Worm (Caenorhabditis elegans): ENCODE data around the gene bgal-2.
A peak's percentile ranks its signal among the peaks of the same experiment; 100 is the strongest.

Gene bgal-2

ce11 chrX:6750145-6750544 is 34.1 kb upstream of the bgal-2 start:
- TF ChIP-seq ztf-23 (GFP tag; IDR thresholded peaks at IDR 0.05) (no peak), ref-1 (GFP tag; conservative IDR thresholded peaks at IDR 0.05) (no peak), med-1 (GFP tag; optimal IDR thresholded peaks at IDR 0.05; ENCODE audit: insufficient read depth) (no peak), T22C8.4 (GFP tag; IDR thresholded peaks at IDR 0.05) (no peak), klf-2 (GFP tag; conservative IDR thresholded peaks at IDR 0.05) (no peak), cog-1 (tag; optimal IDR thresholded peaks at IDR 0.05) (no peak), ztf-29 (GFP tag; IDR thresholded peaks at IDR 0.05) (no peak), flt-1 (GFP tag; IDR thresholded peaks at IDR 0.05) (no peak), tab-1 (GFP tag; IDR thresholded peaks at IDR 0.05) (no peak)

ce11 chrX:6761211-6761610 is 23.0 kb upstream of the bgal-2 start:
- no peak for TF ChIP-seq ztf-23 (GFP tag; IDR thresholded peaks at IDR 0.05)

ce11 chrX:6761688-6762185 is 22.5 kb upstream of the bgal-2 start, which contains the start of gene abts-4:
abts-4 (minus strand) TSS chrX:6761738.
- no peak for TF ChIP-seq cog-1 (tag; optimal IDR thresholded peaks at IDR 0.05)
- TF ChIP-seq ztf-29 (GFP tag; IDR thresholded peaks at IDR 0.05) = no peak
- no peak for TF ChIP-seq tab-1 (GFP tag; IDR thresholded peaks at IDR 0.05)
- TF ChIP-seq klf-2 (GFP tag; conservative IDR thresholded peaks at IDR 0.05) = no peak
- no peak for TF ChIP-seq ztf-23 (GFP tag; IDR thresholded peaks at IDR 0.05)
- no peak for TF ChIP-seq T22C8.4 (GFP tag; IDR thresholded peaks at IDR 0.05)
- TF ChIP-seq med-1 (GFP tag; optimal IDR thresholded peaks at IDR 0.05; ENCODE audit: insufficient read depth) = no peak
- TF ChIP-seq ref-1 (GFP tag; conservative IDR thresholded peaks at IDR 0.05) = no peak
- TF ChIP-seq flt-1 (GFP tag; IDR thresholded peaks at IDR 0.05) = no peak

ce11 chrX:6778014-6778413 is 6.2 kb upstream of the bgal-2 start, which contains the start of gene irk-1:
irk-1 (minus strand) TSS chrX:6778114.
- no peak for TF ChIP-seq tab-1 (GFP tag; IDR thresholded peaks at IDR 0.05)
- TF ChIP-seq ztf-23 (GFP tag; IDR thresholded peaks at IDR 0.05) = 0 out of 2 replicates have a peak, but pooled peaks have one; percentile 16
- TF ChIP-seq klf-2 (GFP tag; conservative IDR thresholded peaks at IDR 0.05) = no peak
- no peak for TF ChIP-seq med-1 (GFP tag; optimal IDR thresholded peaks at IDR 0.05; ENCODE audit: insufficient read depth)
- no peak for TF ChIP-seq flt-1 (GFP tag; IDR thresholded peaks at IDR 0.05)
- TF ChIP-seq T22C8.4 (GFP tag; IDR thresholded peaks at IDR 0.05) = no peak

ce11 chrX:6782857-6783256 is 1.4 kb upstream of the bgal-2 start, which contains the start of gene idpp-6:
idpp-6 (plus strand) TSS chrX:6783157.
- TF ChIP-seq T22C8.4 (GFP tag; IDR thresholded peaks at IDR 0.05) (no peak), ztf-23 (GFP tag; IDR thresholded peaks at IDR 0.05) (no peak), klf-2 (GFP tag; conservative IDR thresholded peaks at IDR 0.05) (no peak), med-1 (GFP tag; optimal IDR thresholded peaks at IDR 0.05; ENCODE audit: insufficient read depth) (no peak), flt-1 (GFP tag; IDR thresholded peaks at IDR 0.05) (no peak), tab-1 (GFP tag; IDR thresholded peaks at IDR 0.05) (no peak), ref-1 (GFP tag; conservative IDR thresholded peaks at IDR 0.05) (no peak), ztf-29 (GFP tag; IDR thresholded peaks at IDR 0.05) (no peak), cog-1 (tag; optimal IDR thresholded peaks at IDR 0.05) (no peak)

ce11 chrX:6788965-6789573 is 4.9 kb downstream of the bgal-2 start, which contains the start of gene sgca-1:
sgca-1 (minus strand) TSS chrX:6789548.
- TF ChIP-seq ztf-23 (GFP tag; IDR thresholded peaks at IDR 0.05) (no peak), ref-1 (GFP tag; conservative IDR thresholded peaks at IDR 0.05) (no peak), tab-1 (GFP tag; IDR thresholded peaks at IDR 0.05) (no peak), flt-1 (GFP tag; IDR thresholded peaks at IDR 0.05) (no peak), cog-1 (tag; optimal IDR thresholded peaks at IDR 0.05) (no peak), med-1 (GFP tag; optimal IDR thresholded peaks at IDR 0.05; ENCODE audit: insufficient read depth) (no peak), klf-2 (GFP tag; conservative IDR thresholded peaks at IDR 0.05) (no peak), ztf-29 (GFP tag; IDR thresholded peaks at IDR 0.05) (no peak), T22C8.4 (GFP tag; IDR thresholded peaks at IDR 0.05) (no peak)

- TF ChIP-seq klf-2 (GFP tag; conservative IDR thresholded peaks at IDR 0.05) = no peak
- TF ChIP-seq ztf-29 (GFP tag; IDR thresholded peaks at IDR 0.05) = no peak
- TF ChIP-seq T22C8.4 (GFP tag; IDR thresholded peaks at IDR 0.05) = no peak
- no peak for TF ChIP-seq ztf-23 (GFP tag; IDR thresholded peaks at IDR 0.05)
- no peak for TF ChIP-seq med-1 (GFP tag; optimal IDR thresholded peaks at IDR 0.05; ENCODE audit: insufficient read depth)
- no peak for TF ChIP-seq flt-1 (GFP tag; IDR thresholded peaks at IDR 0.05)
- TF ChIP-seq ref-1 (GFP tag; conservative IDR thresholded peaks at IDR 0.05) = no peak
- no peak for TF ChIP-seq cog-1 (tag; optimal IDR thresholded peaks at IDR 0.05)
- no peak for TF ChIP-seq tab-1 (GFP tag; IDR thresholded peaks at IDR 0.05)
Measured at ce11 chrX:6790457-6790856, 6.2 kb downstream of the bgal-2 start.

ce11 chrX:6790986-6791385 is 6.8 kb downstream of the bgal-2 start, which contains the start of gene asp-3:
asp-3 (plus strand) TSS chrX:6791064.
- TF ChIP-seq ztf-29 (GFP tag; IDR thresholded peaks at IDR 0.05) (no peak), ref-1 (GFP tag; conservative IDR thresholded peaks at IDR 0.05) (no peak), tab-1 (GFP tag; IDR thresholded peaks at IDR 0.05) (no peak), med-1 (GFP tag; optimal IDR thresholded peaks at IDR 0.05; ENCODE audit: insufficient read depth) (no peak), flt-1 (GFP tag; IDR thresholded peaks at IDR 0.05) (no peak), klf-2 (GFP tag; conservative IDR thresholded peaks at IDR 0.05) (no peak), T22C8.4 (GFP tag; IDR thresholded peaks at IDR 0.05) (no peak), ztf-23 (GFP tag; IDR thresholded peaks at IDR 0.05) (no peak), cog-1 (tag; optimal IDR thresholded peaks at IDR 0.05) (no peak)

- TF ChIP-seq cog-1 (tag; optimal IDR thresholded peaks at IDR 0.05) = no peak
- no peak for TF ChIP-seq ztf-29 (GFP tag; IDR thresholded peaks at IDR 0.05)
- no peak for TF ChIP-seq klf-2 (GFP tag; conservative IDR thresholded peaks at IDR 0.05)
- TF ChIP-seq med-1 (GFP tag; optimal IDR thresholded peaks at IDR 0.05; ENCODE audit: insufficient read depth) = no peak
- TF ChIP-seq ref-1 (GFP tag; conservative IDR thresholded peaks at IDR 0.05) = no peak
- TF ChIP-seq ztf-23 (GFP tag; IDR thresholded peaks at IDR 0.05) = no peak
- TF ChIP-seq flt-1 (GFP tag; IDR thresholded peaks at IDR 0.05) = no peak
- no peak for TF ChIP-seq tab-1 (GFP tag; IDR thresholded peaks at IDR 0.05)
Measured at ce11 chrX:6792281-6793003, 8.2 kb downstream of the bgal-2 start.

Data from whole organism, midembryonic.